Worm (Caenorhabditis elegans) whole organism, L4/young adult: ENCODE results near the gene unc-43.
"Not testable (repeated sequence)": the region's sequence is repeated elsewhere in the genome, so short reads cannot be mapped to it uniquely, and the experiment has no call there.

Source experiments
- dao-5 ChIP-seq: sonication (generic microtip); optimal IDR thresholded peaks from 2 replicates; lab custom pipeline; 2016; ENCODE audit warnings: missing genotype, missing genetic modification characterization, moderate library complexity, missing compliant biosample characterization
- him-1 ChIP-seq: sonication (generic microtip); optimal IDR thresholded peaks from 2 replicates; lab custom pipeline; 2016; ENCODE audit warnings: missing genotype, missing genetic modification reagents, missing genetic modification characterization, missing compliant biosample characterization

DNA sequence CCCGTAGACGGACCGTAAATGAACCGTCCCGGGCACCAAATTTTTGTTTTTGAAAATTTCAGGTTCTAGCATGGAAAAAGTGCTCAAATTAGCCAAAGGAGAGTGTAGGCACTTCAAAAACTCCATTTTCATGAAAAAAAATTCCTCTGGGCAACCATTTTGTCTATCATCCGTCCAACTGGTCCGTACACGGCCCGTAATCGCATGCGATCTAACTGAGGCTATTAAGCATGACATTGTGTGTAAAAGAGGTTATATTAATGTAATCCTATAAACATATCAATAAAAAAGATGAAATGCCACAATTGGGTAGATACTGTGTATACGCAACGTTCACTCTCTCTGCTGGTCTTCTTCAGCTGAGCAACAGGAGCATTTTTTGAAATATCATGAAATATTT, 27.4 kb downstream of the unc-43 start, which contains the start of gene R09E10.1:
- TF ChIP-seq dao-5, him-1: not testable (repeated sequence)
